Fruit fly (Drosophila melanogaster) Kc167 (cell line): ENCODE measurements around the gene CG3434.

Experiments used
- Myc ChIP-seq: fragments of >200 bp; optimal IDR thresholded peaks from 2 replicates; lab custom pipeline; 2017; ENCODE audit warnings: missing external identifiers
- Sin3A ChIP-seq: fragments of >200 bp; optimal IDR thresholded peaks from 2 replicates; lab custom pipeline; 2018; ENCODE audit warnings: missing external identifiers
- h ChIP-seq: fragments of >200 bp; optimal IDR thresholded peaks from 3 replicates; lab custom pipeline; 2018; ENCODE audit warnings: missing external identifiers
- insv ChIP-seq: fragments of >200 bp; optimal IDR thresholded peaks from 3 replicates; lab custom pipeline; 2018; ENCODE audit warnings: missing external identifiers
- psq ChIP-seq: fragments of >200 bp; optimal IDR thresholded peaks from 2 replicates; lab custom pipeline; 2017; ENCODE audit warnings: missing external identifiers
- ttk ChIP-seq: sonication (Bioruptor generic); optimal IDR thresholded peaks from 2 replicates; lab custom pipeline; 2017; ENCODE audit warnings: missing external identifiers

CG3434 gene

dm6 chr3L:9431848-9432623, 28.6 kb downstream of the CG3434 start:
- no peak for TF ChIP-seq Sin3A (lab: Kevin White, UChicago)
- TF ChIP-seq psq (lab: Kevin White, UChicago), result no peak
- no peak for TF ChIP-seq insv (lab: Kevin White, UChicago)
- no peak for TF ChIP-seq ttk
- TF ChIP-seq Myc, result no peak
- TF ChIP-seq h, result no peak

- TF ChIP-seq psq (lab: Kevin White, UChicago) (no peak), Myc (no peak), Sin3A (lab: Kevin White, UChicago) (no peak), h (no peak), ttk (no peak), insv (lab: Kevin White, UChicago) (no peak)
Observed at dm6 chr3L:9430608-9430952, 30.0 kb downstream of the CG3434 start.

dm6 chr3L:9429665-9430607, 30.7 kb downstream of the CG3434 start, which contains the start of the genes RpS17 and MTF-1:
RpS17 (minus strand) TSS chr3L:9429821.
MTF-1 (plus strand) TSS chr3L:9430312.
- no peak for TF ChIP-seq h
- TF ChIP-seq psq (lab: Kevin White, UChicago), result no peak
- no peak for TF ChIP-seq ttk
- TF ChIP-seq Myc, result no peak

dm6 chr3L:9426656-9427294, 33.8 kb downstream of the CG3434 start, which contains the start of the genes Atat and Shc:
Atat (minus strand) TSS chr3L:9426758.
Shc (plus strand) TSS chr3L:9427010.
- no peak for TF ChIP-seq h
- no peak for TF ChIP-seq Myc
- TF ChIP-seq insv (lab: Kevin White, UChicago), result no peak
- no peak for TF ChIP-seq ttk
- no peak for TF ChIP-seq Sin3A (lab: Kevin White, UChicago)
- TF ChIP-seq psq (lab: Kevin White, UChicago), result no peak

- TF ChIP-seq insv (lab: Kevin White, UChicago) (no peak), ttk (no peak), Sin3A (lab: Kevin White, UChicago) (no peak), psq (lab: Kevin White, UChicago) (no peak), Myc (no peak), h (no peak)
Observed at dm6 chr3L:9425838-9426237, 34.8 kb downstream of the CG3434 start.

- no peak for TF ChIP-seq psq (lab: Kevin White, UChicago)
- no peak for TF ChIP-seq ttk
- no peak for TF ChIP-seq Sin3A (lab: Kevin White, UChicago)
- TF ChIP-seq h, result no peak
- TF ChIP-seq Myc, result no peak
- no peak for TF ChIP-seq insv (lab: Kevin White, UChicago)
Observed at dm6 chr3L:9424528-9424911, 36.1 kb downstream of the CG3434 start.

dm6 chr3L:9423757-9424527, 36.7 kb downstream of the CG3434 start:
- TF ChIP-seq Myc (no peak), h (no peak), ttk (no peak), psq (lab: Kevin White, UChicago) (no peak), Sin3A (lab: Kevin White, UChicago) (no peak), insv (lab: Kevin White, UChicago) (no peak)

- TF ChIP-seq insv (lab: Kevin White, UChicago) (no peak), psq (lab: Kevin White, UChicago) (no peak), Myc (no peak), h (no peak), ttk (no peak), Sin3A (lab: Kevin White, UChicago) (no peak)
Observed at dm6 chr3L:9422636-9423419, 37.8 kb downstream of the CG3434 start, which contains the start of gene aay. aay (plus strand) TSS chr3L:9423253.

dm6 chr3L:9422135-9422534, 38.5 kb downstream of the CG3434 start:
- TF ChIP-seq psq (lab: Kevin White, UChicago) (no peak), Myc (no peak), ttk (no peak), h (no peak), Sin3A (lab: Kevin White, UChicago) (no peak), insv (lab: Kevin White, UChicago) (no peak)

- TF ChIP-seq h (no peak), Sin3A (lab: Kevin White, UChicago) (no peak)
Observed at dm6 chr3L:9421621-9422020, 39.0 kb downstream of the CG3434 start.

- TF ChIP-seq psq (lab: Kevin White, UChicago), result no peak
- TF ChIP-seq Myc, result no peak
- no peak for TF ChIP-seq ttk
- TF ChIP-seq insv (lab: Kevin White, UChicago), result no peak
- TF ChIP-seq Sin3A (lab: Kevin White, UChicago), result no peak
- no peak for TF ChIP-seq h
Observed at dm6 chr3L:9420819-9421130, 39.8 kb downstream of the CG3434 start.
